Worm (Caenorhabditis elegans) whole organism, L4 larva: ENCODE data around the gene ska-3.

Experiments used
- D1046.2 ChIP-seq: fragments of 200-800 bp; sonication (Bioruptor generic); IDR thresholded peaks from 2 replicates; pipeline ENCODE4 v1.3.6; 2022; ENCODE audit warnings: missing genetic modification characterization, missing compliant biosample characterization
- F37D6.2 ChIP-seq: sonication (generic microtip); optimal IDR thresholded peaks from 2 replicates; lab custom pipeline; 2016; ENCODE audit warnings: mild to moderate bottlenecking, missing genetic modification characterization, missing compliant biosample characterization
- T20F7.1 ChIP-seq: fragments of 200-800 bp; sonication (Bioruptor generic); optimal IDR thresholded peaks from 2 replicates; lab custom pipeline; 2018; ENCODE audit warnings: mild to moderate bottlenecking, missing genetic modification characterization, missing compliant biosample characterization
- T26A8.4 ChIP-seq: fragments of 200-800 bp; sonication (Bioruptor generic); IDR thresholded peaks from 2 replicates; pipeline ENCODE4 v1.3.6; 2022; ENCODE audit warnings: missing genetic modification characterization, missing compliant biosample characterization
- Y105C5A.15 ChIP-seq: fragments of 200-800 bp; sonication (Bioruptor generic); IDR thresholded peaks from 2 replicates; pipeline ENCODE4 v1.3.6; 2022; ENCODE audit warnings: missing genetic modification characterization, missing compliant biosample characterization
- Y5F2A.4 ChIP-seq: fragments of 200-800 bp; sonication (Bioruptor generic); optimal IDR thresholded peaks from 2 replicates; lab custom pipeline; 2018; ENCODE audit warnings: mild to moderate bottlenecking, missing genetic modification characterization, missing compliant biosample characterization
- ZK337.2 ChIP-seq: fragments of 200-800 bp; sonication (Bioruptor generic); IDR thresholded peaks from 2 replicates; pipeline ENCODE4 v1.3.6; 2022; ENCODE audit warnings: missing genetic modification reagents, missing genetic modification characterization, missing compliant biosample characterization
- aha-1 ChIP-seq: fragments of 150-350 bp; peaks from one replicate; lab custom pipeline; 2014; ENCODE audit warnings: missing biosample characterization, missing genetic modification characterization
- arid-1 ChIP-seq: fragments of 200-800 bp; sonication (Bioruptor generic); conservative IDR thresholded peaks from 2 replicates; pipeline ENCODE4 v1.3.6; 2022; ENCODE audit warnings: missing genetic modification reagents, missing genetic modification characterization, missing compliant biosample characterization
- ceh-44 ChIP-seq: fragments of 200-800 bp; sonication (Bioruptor generic); IDR thresholded peaks from 2 replicates; pipeline ENCODE4 v1.3.6; 2022; ENCODE audit warnings: missing genetic modification reagents, missing genetic modification characterization, missing compliant biosample characterization
- ceh-82 ChIP-seq: sonication (generic microtip); optimal IDR thresholded peaks from 2 replicates; lab custom pipeline; 2017; ENCODE audit warnings: missing biosample characterization, missing genetic modification characterization
- ctbp-1 ChIP-seq: fragments of 200-800 bp; sonication (Bioruptor generic); IDR thresholded peaks from 2 replicates; pipeline ENCODE4 v1.3.6; 2022; ENCODE audit warnings: missing genetic modification reagents, missing genetic modification characterization, missing compliant biosample characterization
- dmd-9 ChIP-seq: fragments of 200-800 bp; sonication (Bioruptor generic); IDR thresholded peaks from 2 replicates; pipeline ENCODE4 v1.3.6; 2022; ENCODE audit warnings: missing genetic modification reagents, missing genetic modification characterization, missing compliant biosample characterization
- dve-1 ChIP-seq: sonication (generic microtip); optimal IDR thresholded peaks from 2 replicates; lab custom pipeline; 2017; ENCODE audit warnings: antibody characterized with exemption, mild to moderate bottlenecking, missing genetic modification characterization, missing compliant biosample characterization; ENCODE audit not compliant: insufficient read depth
- fkh-10 ChIP-seq: fragments of 150-350 bp; optimal IDR thresholded peaks from 2 replicates; lab custom pipeline; 2014; ENCODE audit warnings: missing biosample characterization, missing genetic modification reagents, missing genetic modification characterization
- gei-8 ChIP-seq: fragments of 200-800 bp; sonication (Bioruptor generic); optimal IDR thresholded peaks from 2 replicates; lab custom pipeline; 2018; ENCODE audit warnings: mild to moderate bottlenecking, missing genetic modification characterization, missing compliant biosample characterization
- hif-1 ChIP-seq, 2 experiments: sonication (generic microtip); optimal IDR thresholded peaks; 2 replicates each; lab custom pipeline; 2016 to 2017; ENCODE audit warnings: missing compliant biosample characterization in 2 of 2, missing genetic modification characterization in 2 of 2, missing genetic modification reagents in 2 of 2, missing genotype in 2 of 2, mild to moderate bottlenecking in 1 of 2
- hlh-30 ChIP-seq: sonication (generic microtip); optimal IDR thresholded peaks from 2 replicates; lab custom pipeline; 2017; ENCODE audit warnings: antibody characterized with exemption, mild to moderate bottlenecking, missing genetic modification characterization, missing compliant biosample characterization; ENCODE audit not compliant: insufficient read depth
- hmg-1.1 ChIP-seq: fragments of 200-800 bp; sonication (Bioruptor generic); IDR thresholded peaks from 2 replicates; pipeline ENCODE4 v1.3.6; 2022; ENCODE audit warnings: missing genetic modification reagents, missing genetic modification characterization, missing compliant biosample characterization
- jun-1 ChIP-seq: fragments of 150-350 bp; optimal IDR thresholded peaks from 2 replicates; lab custom pipeline; 2014; ENCODE audit warnings: missing biosample characterization, missing genetic modification reagents, missing genetic modification characterization
- lin-13 ChIP-seq: fragments of 150-350 bp; optimal IDR thresholded peaks from 2 replicates; lab custom pipeline; 2014; ENCODE audit warnings: missing biosample characterization, missing genetic modification reagents, missing genetic modification characterization
- lsy-2 ChIP-seq, 2 experiments: fragments of 150-350 bp in 1 of 2; sonication (generic microtip) in 1 of 2; optimal IDR thresholded peaks; 2 replicates each; lab custom pipeline; 2014 to 2017; ENCODE audit warnings: missing biosample characterization in 2 of 2, missing genetic modification characterization in 2 of 2
- madf-5 ChIP-seq, 2 experiments: fragments of 200-800 bp; sonication (Bioruptor generic); IDR thresholded peaks; 2 replicates each; pipeline ENCODE4 v1.3.6; 2022; ENCODE audit warnings: missing compliant biosample characterization in 2 of 2, missing genetic modification characterization in 2 of 2
- madf-9 ChIP-seq: fragments of 200-800 bp; sonication (Bioruptor generic); conservative IDR thresholded peaks from 2 replicates; pipeline ENCODE4 v1.3.6; 2022; ENCODE audit warnings: missing genetic modification reagents, missing genetic modification characterization, missing compliant biosample characterization
- mdl-1 ChIP-seq, 2 experiments: fragments of 150-350 bp in 1 of 2; sonication (generic microtip) in 1 of 2; optimal IDR thresholded peaks; 2 replicates each; lab custom pipeline; 2014 to 2017; ENCODE audit warnings: missing biosample characterization in 2 of 2, missing genetic modification characterization in 2 of 2
- mep-1 ChIP-seq: fragments of 150-350 bp; sonication (generic microtip); optimal IDR thresholded peaks from 3 replicates; lab custom pipeline; 2014; ENCODE audit warnings: missing biosample characterization, missing genetic modification characterization
- mes-2 ChIP-seq: sonication (generic microtip); optimal IDR thresholded peaks from 2 replicates; lab custom pipeline; 2016; ENCODE audit warnings: missing genotype, mild to moderate bottlenecking, missing genetic modification characterization, missing compliant biosample characterization; ENCODE audit not compliant: poor library complexity, severe bottlenecking
- nhr-10 ChIP-seq: fragments of 150-350 bp; optimal IDR thresholded peaks from 2 replicates; lab custom pipeline; 2014; ENCODE audit warnings: missing biosample characterization, missing genetic modification characterization
- nhr-11 ChIP-seq: fragments of 150-350 bp; optimal IDR thresholded peaks from 2 replicates; lab custom pipeline; 2014; ENCODE audit warnings: missing biosample characterization, missing genetic modification characterization
- nhr-28 ChIP-seq: fragments of 150-350 bp; optimal IDR thresholded peaks from 2 replicates; lab custom pipeline; 2014; ENCODE audit warnings: missing biosample characterization, missing genetic modification characterization
- nhr-76 ChIP-seq: fragments of 150-350 bp; optimal IDR thresholded peaks from 2 replicates; lab custom pipeline; 2014; ENCODE audit warnings: missing biosample characterization, missing genetic modification characterization
- nhr-77 ChIP-seq: fragments of 150-350 bp; optimal IDR thresholded peaks from 2 replicates; lab custom pipeline; 2014; ENCODE audit warnings: missing biosample characterization, missing genetic modification characterization
- php-3 ChIP-seq: fragments of 200-800 bp; sonication (Bioruptor generic); IDR thresholded peaks from 2 replicates; pipeline ENCODE4 v1.3.6; 2022; ENCODE audit warnings: missing genetic modification reagents, missing genetic modification characterization, missing compliant biosample characterization
- pqm-1 ChIP-seq: sonication (generic microtip); optimal IDR thresholded peaks from 2 replicates; lab custom pipeline; 2017; ENCODE audit warnings: missing biosample characterization, missing genetic modification characterization
- rbr-2 ChIP-seq: sonication (generic microtip); optimal IDR thresholded peaks from 2 replicates; lab custom pipeline; 2016; ENCODE audit warnings: missing genotype, missing genetic modification characterization, missing compliant biosample characterization
- snpc-4 ChIP-seq: fragments of 150-350 bp; optimal IDR thresholded peaks from 2 replicates; lab custom pipeline; 2014; ENCODE audit warnings: missing biosample characterization, missing genetic modification characterization
- tra-1 ChIP-seq: fragments of 200-800 bp; sonication (Bioruptor generic); IDR thresholded peaks from 2 replicates; pipeline ENCODE4 v1.3.6; 2022; ENCODE audit warnings: missing genetic modification reagents, missing genetic modification characterization, missing compliant biosample characterization
- unc-130 ChIP-seq: sonication (generic microtip); optimal IDR thresholded peaks from 2 replicates; lab custom pipeline; 2016; ENCODE audit warnings: missing genetic modification reagents, missing genetic modification characterization, missing compliant biosample characterization
- unc-62 ChIP-seq, 3 experiments: fragments of 150-350 bp in 1 of 3; sonication (generic microtip); optimal IDR thresholded peaks in 2 of 3; peaks in 1 of 3; 1 replicate in 1 of 3; 2 replicates in 2 of 3; lab custom pipeline; 2014 to 2017; ENCODE audit warnings: missing biosample characterization in 3 of 3, missing genetic modification characterization in 3 of 3, missing genetic modification reagents in 3 of 3, missing genotype in 1 of 3
- zfp-3 ChIP-seq: fragments of 200-800 bp; sonication (Bioruptor generic); conservative IDR thresholded peaks from 2 replicates; pipeline ENCODE4 v1.3.6; 2022; ENCODE audit warnings: missing genetic modification reagents, missing genetic modification characterization, missing compliant biosample characterization
- zip-2 ChIP-seq: fragments of 150-350 bp; optimal IDR thresholded peaks from 2 replicates; lab custom pipeline; 2014; ENCODE audit warnings: missing biosample characterization, missing genetic modification characterization

Gene ska-3

DNA sequence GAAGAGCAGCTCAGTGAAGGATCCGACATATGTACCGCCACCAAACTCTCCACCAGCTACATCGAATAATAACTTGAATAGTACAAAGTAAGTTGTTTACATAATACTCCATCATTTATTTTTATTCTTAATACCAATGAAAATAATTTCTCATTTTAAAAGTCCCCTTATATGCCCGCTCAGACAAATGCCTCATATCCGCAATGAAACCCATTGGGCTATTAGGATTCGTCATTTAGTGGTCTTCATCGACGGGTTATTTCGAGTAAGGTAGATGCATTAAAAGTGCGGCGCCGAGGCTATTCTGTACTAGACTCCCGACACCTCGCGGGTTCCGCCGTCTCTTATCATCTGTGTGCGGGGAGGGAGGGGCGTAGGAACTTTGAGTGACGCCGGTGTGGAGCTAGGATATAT is 25.1 kb downstream of the ska-3 start (continued):
- TF ChIP-seq jun-1 (tag; lab: Kevin White, UChicago), result no peak
- TF ChIP-seq nhr-10 (tag; lab: Kevin White, UChicago), result no peak
- TF ChIP-seq php-3 (GFP tag; lab: Robert Waterston, UW), result peak; percentile 67
- no peak for TF ChIP-seq hif-1 (tag; optimal IDR thresholded peaks at IDR 0.05; lab: Kevin White, UChicago)
- no peak for TF ChIP-seq F37D6.2 (tag; lab: Kevin White, UChicago)
- peak; percentile 64 for TF ChIP-seq unc-130 (GFP tag; lab: Kevin White, UChicago)
- peak; percentile 72 for TF ChIP-seq T26A8.4
- TF ChIP-seq nhr-11 (tag; lab: Kevin White, UChicago), result no peak
- no peak for TF ChIP-seq ZK337.2 (GFP tag; lab: Robert Waterston, UW)
- no peak for TF ChIP-seq fkh-10 (GFP tag; lab: Kevin White, UChicago)
- no peak for TF ChIP-seq zfp-3 (GFP tag; lab: Robert Waterston, UW)
- peak; percentile 46 for TF ChIP-seq pqm-1
- TF ChIP-seq dmd-9 (GFP tag; lab: Robert Waterston, UW), result no peak; the same call in 1 of the 2 replicates
- no peak for TF ChIP-seq tra-1 (GFP tag; lab: Robert Waterston, UW)
- TF ChIP-seq madf-5 (GFP tag; IDR thresholded peaks at IDR 0.05; lab: Robert Waterston, UW), result no peak
- TF ChIP-seq T20F7.1 (GFP tag; lab: Kevin White, UChicago), result no peak
- peak; percentile 33; the same call in 1 of the 2 replicates for TF ChIP-seq arid-1 (GFP tag; lab: Robert Waterston, UW)
- TF ChIP-seq ceh-44 (GFP tag; lab: Robert Waterston, UW), result no peak
- peak; percentile 27 for TF ChIP-seq hlh-30 (tag; lab: Kevin White, UChicago)

DNA sequence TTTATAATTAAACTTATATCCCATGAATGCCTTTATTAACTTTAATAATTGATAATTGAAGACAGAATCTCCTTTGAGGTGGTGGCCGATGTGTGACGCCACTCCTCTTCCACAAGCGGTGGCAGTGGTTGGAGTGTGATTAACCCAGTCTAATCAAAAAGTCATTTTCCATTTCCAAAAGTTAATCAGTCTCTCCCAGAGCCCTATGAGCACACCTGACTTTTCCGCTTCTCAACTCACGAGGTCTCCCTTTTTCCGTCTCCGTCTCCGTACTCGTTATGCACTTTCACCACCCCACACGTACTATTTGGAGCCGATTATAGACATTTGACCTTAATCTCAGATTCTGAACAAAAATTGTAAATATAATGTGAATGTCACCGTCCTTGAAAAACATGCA is 36.1 kb downstream of the ska-3 start:
- TF ChIP-seq snpc-4 (no peak), nhr-77 (tag; lab: Kevin White, UChicago) (no peak), tra-1 (GFP tag; lab: Robert Waterston, UW) (no peak), hlh-30 (tag; lab: Kevin White, UChicago) (peak; percentile 45), gei-8 (GFP tag; lab: Kevin White, UChicago) (no peak), nhr-76 (no peak), madf-5 (GFP tag; IDR thresholded peaks at IDR 0.05; lab: Robert Waterston, UW) (no peak), madf-9 (GFP tag; lab: Robert Waterston, UW) (no peak), lin-13 (GFP tag; lab: Kevin White, UChicago) (no peak), mdl-1 (tag; optimal IDR thresholded peaks at IDR 0.05; lab: Kevin White, UChicago) (no peak), ceh-82 (tag; lab: Kevin White, UChicago) (no peak), unc-62 (GFP tag; optimal IDR thresholded peaks at IDR 0.05 in 1 of 2; lab: Kevin White, UChicago) (peak in 1 of 2 experiments; percentile 70), unc-62 (tag; optimal IDR thresholded peaks at IDR 0.05; lab: Kevin White, UChicago) (no peak)

DNA sequence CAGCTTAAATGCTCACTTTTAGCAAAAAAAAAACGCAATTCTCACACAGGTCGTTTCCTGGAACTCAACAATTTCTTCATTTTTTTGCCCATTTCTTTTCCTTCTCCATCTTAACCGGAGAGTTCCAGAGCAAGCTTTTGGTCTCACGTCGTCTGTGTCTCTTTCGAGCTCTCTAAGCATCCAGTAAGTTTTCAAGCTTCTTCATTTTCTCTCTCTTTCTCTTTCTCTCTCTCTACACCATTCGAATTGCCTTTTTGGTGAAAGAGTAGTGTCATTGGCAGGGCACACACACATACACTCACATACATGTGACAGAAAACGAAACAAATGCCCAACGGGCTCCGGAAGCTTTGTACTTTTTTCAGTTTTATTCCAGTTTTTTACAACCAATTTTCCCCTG is 38.9 kb downstream of the ska-3 start:
- TF ChIP-seq mep-1 (tag; lab: Kevin White, UChicago) (peak; percentile 44), F37D6.2 (tag; lab: Kevin White, UChicago) (peak; percentile 7), Y5F2A.4 (no peak), hlh-30 (tag; lab: Kevin White, UChicago) (peak; percentile 71), dve-1 (tag; lab: Kevin White, UChicago) (peak; percentile 10), zip-2 (tag; lab: Kevin White, UChicago) (no peak), D1046.2 (GFP tag; lab: Robert Waterston, UW) (no peak), mes-2 (tag; lab: Kevin White, UChicago) (peak; percentile 23), mdl-1 (tag; optimal IDR thresholded peaks at IDR 0.05; lab: Kevin White, UChicago) (peak in 1 of 2 experiments; percentile 60), unc-62 (GFP tag; optimal IDR thresholded peaks at IDR 0.05 in 1 of 2; lab: Kevin White, UChicago) (peak in 1 of 2 experiments; percentile 47), unc-62 (tag; optimal IDR thresholded peaks at IDR 0.05; lab: Kevin White, UChicago) (no peak), ctbp-1 (GFP tag; lab: Robert Waterston, UW) (0 out of 2 replicates have a peak, but pooled peaks have one; percentile 22), nhr-28 (tag; lab: Kevin White, UChicago) (peak; percentile 6), nhr-11 (tag; lab: Kevin White, UChicago) (peak; percentile 66), rbr-2 (tag; lab: Kevin White, UChicago) (no peak), Y105C5A.15 (GFP tag; lab: Robert Waterston, UW) (no peak), aha-1 (tag; lab: Kevin White, UChicago) (peak; percentile 59), lsy-2 (tag; optimal IDR thresholded peaks at IDR 0.05; lab: Kevin White, UChicago) (peak in 1 of 2 experiments; percentile 61), ceh-44 (GFP tag; lab: Robert Waterston, UW) (no peak), fkh-10 (GFP tag; lab: Kevin White, UChicago) (peak; percentile 1), hmg-1.1 (0 out of 2 replicates have a peak, but pooled peaks have one; percentile 48)
